Worm (Caenorhabditis elegans): Measurements from ENCODE around the gene C08B6.18.

ce11 chrV:10104785-10105310, 29.1 kb downstream of the C08B6.18 start, which contains the start of gene ugt-17:
- no peak for TF ChIP-seq irx-1 (tag; optimal IDR thresholded peaks at IDR 0.05)
- no peak for TF ChIP-seq lin-35 (GFP tag; optimal IDR thresholded peaks at IDR 0.05)
- no peak for TF ChIP-seq lin-13 (GFP tag; optimal IDR thresholded peaks at IDR 0.05)
- TF ChIP-seq ztf-11 (tag; optimal IDR thresholded peaks at IDR 0.05): no peak
- no peak for TF ChIP-seq pqm-1 (tag; optimal IDR thresholded peaks at IDR 0.05)
- TF ChIP-seq mdl-1 (tag; optimal IDR thresholded peaks at IDR 0.05): no peak
- no peak for TF ChIP-seq mep-1 (tag; optimal IDR thresholded peaks at IDR 0.05)
- TF ChIP-seq nhr-76 (tag; optimal IDR thresholded peaks at IDR 0.05): no peak
- no peak for TF ChIP-seq nhr-237 (tag; optimal IDR thresholded peaks at IDR 0.05)
- no peak for TF ChIP-seq lin-15B (tag; optimal IDR thresholded peaks at IDR 0.05)
- no peak for TF ChIP-seq ceh-63 (GFP tag; optimal IDR thresholded peaks at IDR 0.05)
